Worm (Caenorhabditis elegans) whole organism, young adult: ENCODE measurements around the gene C06E7.88.

ENCODE experiments used
- D2030.7 ChIP-seq: fragments of 200-800 bp; sonication (Bioruptor generic); IDR thresholded peaks from 2 replicates; pipeline ENCODE4 v1.3.6; 2022; ENCODE audit warnings: missing genetic modification reagents, missing genetic modification characterization, missing compliant biosample characterization
- F39B2.1 ChIP-seq: fragments of 200-800 bp; sonication (Bioruptor generic); IDR thresholded peaks from 2 replicates; pipeline ENCODE4 v1.3.6; 2022; ENCODE audit warnings: missing genetic modification reagents, missing genetic modification characterization, missing compliant biosample characterization
- dpff-1 ChIP-seq: sonication (generic microtip); optimal IDR thresholded peaks from 2 replicates; lab custom pipeline; 2017; ENCODE audit warnings: mild to moderate bottlenecking, missing genetic modification characterization, missing compliant biosample characterization
- hlh-26 ChIP-seq: fragments of 200-800 bp; sonication (Bioruptor generic); conservative IDR thresholded peaks from 2 replicates; pipeline ENCODE4 v1.3.6; 2022; ENCODE audit warnings: missing genetic modification reagents, missing genetic modification characterization, missing compliant biosample characterization
- lin-35 ChIP-seq, 3 experiments: fragments of 150-350 bp in 2 of 3; sonication (generic microtip) in 1 of 3; optimal IDR thresholded peaks; 2 replicates each; lab custom pipeline; 2014 to 2018; ENCODE audit warnings: missing biosample characterization in 3 of 3, missing genetic modification characterization in 3 of 3, missing genetic modification reagents in 3 of 3
- nhr-179 ChIP-seq: sonication (generic microtip); optimal IDR thresholded peaks from 2 replicates; lab custom pipeline; 2016; ENCODE audit warnings: mild to moderate bottlenecking, missing genetic modification characterization, missing compliant biosample characterization
- pha-4 ChIP-seq: fragments of 150-350 bp; sonication (generic microtip); optimal IDR thresholded peaks from 2 replicates; lab custom pipeline; 2014; ENCODE audit warnings: missing biosample characterization, missing genetic modification reagents, missing genetic modification characterization
- rcor-1 ChIP-seq: fragments of 200-800 bp; sonication (Bioruptor generic); IDR thresholded peaks from 2 replicates; pipeline ENCODE4 v1.3.6; 2022; ENCODE audit warnings: missing genetic modification reagents, missing genetic modification characterization, missing compliant biosample characterization
- rpc-1 ChIP-seq, 2 experiments: fragments of 150-350 bp in 1 of 2; sonication (generic microtip) in 1 of 2; optimal IDR thresholded peaks; 2 replicates each; lab custom pipeline; 2014 to 2018; ENCODE audit warnings: missing biosample characterization in 1 of 2, missing genetic modification characterization in 1 of 2, missing genetic modification reagents in 1 of 2, missing genotype in 1 of 2
- snpc-1.3 ChIP-seq: sonication (generic microtip); optimal IDR thresholded peaks from 2 replicates; lab custom pipeline; 2017; ENCODE audit warnings: missing genetic modification characterization, mild to moderate bottlenecking, missing compliant biosample characterization, antibody characterized with exemption, moderate library complexity, missing genotype, missing genetic modification reagents; ENCODE audit not compliant: insufficient read depth
- ztf-3 ChIP-seq: fragments of 200-800 bp; sonication (Bioruptor generic); optimal IDR thresholded peaks from 2 replicates; lab custom pipeline; 2018; ENCODE audit warnings: mild to moderate bottlenecking, missing genetic modification characterization, missing compliant biosample characterization

ce11 chrIV:5847986-5848707, 18.9 kb downstream of the C06E7.88 start, which contains the start of gene sams-3:
- TF ChIP-seq dpff-1 (tag; lab: Kevin White, UChicago) (no peak), ztf-3 (GFP tag; lab: Kevin White, UChicago) (no peak), F39B2.1 (GFP tag; lab: Robert Waterston, UW) (no peak), hlh-26 (GFP tag; lab: Robert Waterston, UW) (no peak), snpc-1.3 (tag; lab: Kevin White, UChicago) (peak; percentile 57), nhr-179 (no peak), D2030.7 (GFP tag; lab: Robert Waterston, UW) (0 out of 2 replicates have a peak, but pooled peaks have one; percentile 15), rcor-1 (GFP tag; lab: Robert Waterston, UW) (no peak), rpc-1 (optimal IDR thresholded peaks at IDR 0.05; lab: Kevin White, UChicago) (no peak), rpc-1 (tag; optimal IDR thresholded peaks at IDR 0.05; lab: Kevin White, UChicago) (no peak), pha-4 (tag; lab: Kevin White, UChicago) (no peak), lin-35 (GFP tag; optimal IDR thresholded peaks at IDR 0.05; lab: Kevin White, UChicago) (no peak)
